Fruit fly (Drosophila melanogaster): ENCODE measurements around the gene GstO1.
A peak's percentile ranks its signal among the peaks of the same experiment; 100 is the strongest.

The GstO1 gene

dm6 chr3L:8546355-8546771 lies 21.7 kb upstream of the GstO1 start (continued):
- peak in 1 of 2 experiments; percentile 66 for TF ChIP-seq Pdp1 (GFP tag; optimal IDR thresholded peaks at IDR 0.05)
- no peak for TF ChIP-seq Ets65A (GFP tag)
- TF ChIP-seq ranshi (GFP tag; IDR thresholded peaks at IDR 0.05): peak; percentile 17; the same call in 1 of the 2 replicates
- no peak for TF ChIP-seq CG17829 (tag; optimal IDR thresholded peaks at IDR 0.05)
- peak; percentile 11 for TF ChIP-seq tap (tag; optimal IDR thresholded peaks at IDR 0.05)
- no peak for TF ChIP-seq lola (GFP tag; optimal IDR thresholded peaks at IDR 0.05)
- TF ChIP-seq onecut (GFP tag; IDR thresholded peaks at IDR 0.05): peak; percentile 30; the same call in 1 of the 2 replicates
- TF ChIP-seq Ets97D (GFP tag; optimal IDR thresholded peaks at IDR 0.05): no peak
- TF ChIP-seq Dip2 (GFP tag; IDR thresholded peaks at IDR 0.05): no peak
- TF ChIP-seq HmgZ (tag; optimal IDR thresholded peaks at IDR 0.05): peak; percentile 53
- TF ChIP-seq chinmo (GFP tag; IDR thresholded peaks at IDR 0.05; ENCODE audit: partially characterized antibody): peak; percentile 91; the same call in 1 of the 4 replicates
- TF ChIP-seq oc (tag; optimal IDR thresholded peaks at IDR 0.05): peak; percentile 56
- no peak for TF ChIP-seq CG18262 (tag; optimal IDR thresholded peaks at IDR 0.05)
- TF ChIP-seq Drgx (GFP tag; IDR thresholded peaks at IDR 0.05): peak; percentile 33; the same call in 1 of the 2 replicates
- no peak for TF ChIP-seq tup (GFP tag; optimal IDR thresholded peaks at IDR 0.05)
- TF ChIP-seq Hmr (GFP tag; optimal IDR thresholded peaks at IDR 0.05): no peak
- 0 out of 2 replicates have a peak, but pooled peaks have one; percentile 18 for TF ChIP-seq HLH3B (GFP tag; IDR thresholded peaks at IDR 0.05)
- no peak for TF ChIP-seq dysf (GFP tag; IDR thresholded peaks at IDR 0.05)
- no peak for TF ChIP-seq CG6654 (GFP tag; optimal IDR thresholded peaks at IDR 0.05)
- TF ChIP-seq NC2β (GFP tag; optimal IDR thresholded peaks at IDR 0.05): no peak
- no peak for TF ChIP-seq Asciz (GFP tag; optimal IDR thresholded peaks at IDR 0.05)
- peak; percentile 30 for TF ChIP-seq CG6765 (GFP tag; optimal IDR thresholded peaks at IDR 0.05)
- TF ChIP-seq CG13287 (GFP tag; IDR thresholded peaks at IDR 0.05; ENCODE audit: partially characterized antibody): peak; percentile 48; the same call in 1 of the 2 replicates
- no peak for TF ChIP-seq CG4730 (GFP tag; IDR thresholded peaks at IDR 0.05)
- TF ChIP-seq Nf-YA (GFP tag; IDR thresholded peaks at IDR 0.05): 0 out of 2 replicates have a peak, but pooled peaks have one; percentile 11
- TF ChIP-seq bsh (GFP tag; optimal IDR thresholded peaks at IDR 0.05): peak in 1 of 2 experiments; percentile 48
- TF ChIP-seq CG3847 (GFP tag; IDR thresholded peaks at IDR 0.05): no peak
- TF ChIP-seq trh (GFP tag; optimal IDR thresholded peaks at IDR 0.05): no peak
- TF ChIP-seq rib (GFP tag; IDR thresholded peaks at IDR 0.05): peak; percentile 32; the same call in 1 of the 2 replicates
- TF ChIP-seq CG15696 (tag; optimal IDR thresholded peaks at IDR 0.05): no peak
- TF ChIP-seq usp (GFP tag; optimal IDR thresholded peaks at IDR 0.05): no peak
- TF ChIP-seq H2.0 (GFP tag; IDR thresholded peaks at IDR 0.05): peak; percentile 12; the same call in 1 of the 2 replicates
- TF ChIP-seq CG7987 (GFP tag; optimal IDR thresholded peaks at IDR 0.05): peak; percentile 22
- TF ChIP-seq CG6175 (GFP tag; IDR thresholded peaks at IDR 0.05): peak; percentile 59; the same call in 2 of the 3 replicates
- peak; percentile 48; the same call in 2 of the 3 replicates for TF ChIP-seq so (GFP tag; IDR thresholded peaks at IDR 0.05)
- no peak for TF ChIP-seq B-H1 (GFP tag; IDR thresholded peaks at IDR 0.05)
- TF ChIP-seq ftz-f1 (GFP tag; optimal IDR thresholded peaks at IDR 0.05): peak; percentile 85
- TF ChIP-seq pros (GFP tag; optimal IDR thresholded peaks at IDR 0.05): no peak
- TF ChIP-seq E2f2 (GFP tag; IDR thresholded peaks at IDR 0.05): no peak
- TF ChIP-seq cwo (GFP tag; optimal IDR thresholded peaks at IDR 0.05): peak; percentile 45
- TF ChIP-seq chm (GFP tag; IDR thresholded peaks at IDR 0.05): peak; percentile 54; the same call in 1 of the 2 replicates
- 0 out of 3 replicates have a peak, but pooled peaks have one; percentile 52 for TF ChIP-seq ken (GFP tag; IDR thresholded peaks at IDR 0.05)
- TF ChIP-seq Eip74EF (GFP tag; optimal IDR thresholded peaks at IDR 0.05): peak in 1 of 2 experiments; percentile 28
- TF ChIP-seq Deaf1 (tag; optimal IDR thresholded peaks at IDR 0.05): peak; percentile 84
- TF ChIP-seq toy (GFP tag; IDR thresholded peaks at IDR 0.05): no peak; the same call in 1 of the 2 replicates
- peak; percentile 62 for TF ChIP-seq CG15514 (GFP tag; optimal IDR thresholded peaks at IDR 0.05)
- no peak for TF ChIP-seq vfl (GFP tag; optimal IDR thresholded peaks at IDR 0.05)
- peak; percentile 86 for TF ChIP-seq yki (optimal IDR thresholded peaks at IDR 0.05)
- TF ChIP-seq nom (GFP tag; optimal IDR thresholded peaks at IDR 0.05): peak; percentile 89

All from whole organism, embryonic.